Worm (Caenorhabditis elegans) whole organism, L4 larva: ENCODE data around the gene rbm-26.

Source experiments
- D1046.2 ChIP-seq: fragments of 200-800 bp; sonication (Bioruptor generic); IDR thresholded peaks from 2 replicates; pipeline ENCODE4 v1.3.6; 2022; ENCODE audit warnings: missing genetic modification characterization, missing compliant biosample characterization
- F10B5.3 ChIP-seq: sonication (generic microtip); optimal IDR thresholded peaks from 2 replicates; lab custom pipeline; 2016; ENCODE audit warnings: mild to moderate bottlenecking, missing genetic modification characterization, missing compliant biosample characterization
- F37D6.2 ChIP-seq: sonication (generic microtip); optimal IDR thresholded peaks from 2 replicates; lab custom pipeline; 2016; ENCODE audit warnings: mild to moderate bottlenecking, missing genetic modification characterization, missing compliant biosample characterization
- R02D3.7 ChIP-seq: fragments of 150-350 bp; sonication (generic microtip); optimal IDR thresholded peaks from 3 replicates; lab custom pipeline; 2014; ENCODE audit warnings: missing biosample characterization, missing genetic modification characterization
- Y5F2A.4 ChIP-seq: fragments of 200-800 bp; sonication (Bioruptor generic); optimal IDR thresholded peaks from 2 replicates; lab custom pipeline; 2018; ENCODE audit warnings: mild to moderate bottlenecking, missing genetic modification characterization, missing compliant biosample characterization
- aha-1 ChIP-seq: fragments of 150-350 bp; peaks from one replicate; lab custom pipeline; 2014; ENCODE audit warnings: missing biosample characterization, missing genetic modification characterization
- arid-1 ChIP-seq: fragments of 200-800 bp; sonication (Bioruptor generic); conservative IDR thresholded peaks from 2 replicates; pipeline ENCODE4 v1.3.6; 2022; ENCODE audit warnings: missing genetic modification reagents, missing genetic modification characterization, missing compliant biosample characterization
- attf-4 ChIP-seq: sonication (generic microtip); optimal IDR thresholded peaks from 3 replicates; lab custom pipeline; 2017; ENCODE audit warnings: missing biosample characterization, missing genetic modification characterization
- ceh-28 ChIP-seq: fragments of 150-350 bp; optimal IDR thresholded peaks from 2 replicates; lab custom pipeline; 2014; ENCODE audit warnings: missing biosample characterization, missing genetic modification reagents, missing genetic modification characterization
- ceh-32 ChIP-seq: sonication (generic microtip); optimal IDR thresholded peaks from 2 replicates; lab custom pipeline; 2016; ENCODE audit warnings: mild to moderate bottlenecking, missing genetic modification characterization, missing compliant biosample characterization; ENCODE audit not compliant: poor library complexity
- ctbp-1 ChIP-seq: fragments of 200-800 bp; sonication (Bioruptor generic); IDR thresholded peaks from 2 replicates; pipeline ENCODE4 v1.3.6; 2022; ENCODE audit warnings: missing genetic modification reagents, missing genetic modification characterization, missing compliant biosample characterization
- daf-19 ChIP-seq: fragments of 200-800 bp; sonication (Bioruptor generic); conservative IDR thresholded peaks from 2 replicates; pipeline ENCODE4 v1.3.6; 2022; ENCODE audit warnings: missing genetic modification characterization, missing compliant biosample characterization
- dmd-6 ChIP-seq: fragments of 200-800 bp; sonication (Bioruptor generic); IDR thresholded peaks from 2 replicates; pipeline ENCODE4 v1.3.6; 2022; ENCODE audit warnings: missing genetic modification reagents, missing genetic modification characterization, missing compliant biosample characterization
- dpl-1 ChIP-seq: fragments of 150-350 bp; optimal IDR thresholded peaks from 2 replicates; lab custom pipeline; 2014; ENCODE audit warnings: missing biosample characterization, missing genetic modification reagents, missing genetic modification characterization
- duxl-1 ChIP-seq: sonication (generic microtip); optimal IDR thresholded peaks from 2 replicates; lab custom pipeline; 2016; ENCODE audit warnings: mild to moderate bottlenecking, missing genetic modification characterization, moderate library complexity, missing compliant biosample characterization; ENCODE audit not compliant: poor library complexity
- egl-27 ChIP-seq: sonication (generic microtip); optimal IDR thresholded peaks from 3 replicates; lab custom pipeline; 2017; ENCODE audit warnings: missing biosample characterization, missing genetic modification reagents, missing genetic modification characterization
- egl-43 ChIP-seq: fragments of 200-800 bp; sonication (Bioruptor generic); IDR thresholded peaks from 2 replicates; pipeline ENCODE4 v1.3.6; 2022; ENCODE audit warnings: missing genetic modification reagents, missing genetic modification characterization, missing compliant biosample characterization
- fos-1 ChIP-seq: fragments of 150-350 bp; optimal IDR thresholded peaks from 2 replicates; lab custom pipeline; 2014; ENCODE audit warnings: missing biosample characterization, missing genetic modification characterization
- hlh-30 ChIP-seq: sonication (generic microtip); optimal IDR thresholded peaks from 2 replicates; lab custom pipeline; 2017; ENCODE audit warnings: antibody characterized with exemption, mild to moderate bottlenecking, missing genetic modification characterization, missing compliant biosample characterization; ENCODE audit not compliant: insufficient read depth
- hmg-1.1 ChIP-seq: fragments of 200-800 bp; sonication (Bioruptor generic); IDR thresholded peaks from 2 replicates; pipeline ENCODE4 v1.3.6; 2022; ENCODE audit warnings: missing genetic modification reagents, missing genetic modification characterization, missing compliant biosample characterization
- lim-7 ChIP-seq: fragments of 200-800 bp; sonication (Bioruptor generic); IDR thresholded peaks from 2 replicates; pipeline ENCODE4 v1.3.6; 2022; ENCODE audit warnings: missing genetic modification characterization, missing compliant biosample characterization
- lin-29 ChIP-seq: fragments of 200-800 bp; sonication (Bioruptor generic); IDR thresholded peaks from 2 replicates; pipeline ENCODE4 v1.3.6; 2022; ENCODE audit warnings: missing genetic modification reagents, missing genetic modification characterization, missing compliant biosample characterization
- lin-38 ChIP-seq: fragments of 200-800 bp; sonication (Bioruptor generic); IDR thresholded peaks from 2 replicates; pipeline ENCODE4 v1.3.6; 2022; ENCODE audit warnings: missing genetic modification reagents, missing genetic modification characterization, missing compliant biosample characterization
- lin-39 ChIP-seq: fragments of 150-350 bp; optimal IDR thresholded peaks from 2 replicates; lab custom pipeline; 2014; ENCODE audit warnings: missing biosample characterization, missing genetic modification reagents, missing genetic modification characterization
- lir-3 ChIP-seq: sonication (generic microtip); optimal IDR thresholded peaks from 2 replicates; lab custom pipeline; 2016; ENCODE audit warnings: mild to moderate bottlenecking, missing genetic modification characterization, missing compliant biosample characterization
- lsy-2 ChIP-seq, 2 experiments: fragments of 150-350 bp in 1 of 2; sonication (generic microtip) in 1 of 2; optimal IDR thresholded peaks; 2 replicates each; lab custom pipeline; 2014 to 2017; ENCODE audit warnings: missing biosample characterization in 2 of 2, missing genetic modification characterization in 2 of 2
- madf-5 ChIP-seq, 2 experiments: fragments of 200-800 bp; sonication (Bioruptor generic); IDR thresholded peaks; 2 replicates each; pipeline ENCODE4 v1.3.6; 2022; ENCODE audit warnings: missing compliant biosample characterization in 2 of 2, missing genetic modification characterization in 2 of 2
- mep-1 ChIP-seq: fragments of 150-350 bp; sonication (generic microtip); optimal IDR thresholded peaks from 3 replicates; lab custom pipeline; 2014; ENCODE audit warnings: missing biosample characterization, missing genetic modification characterization
- mes-2 ChIP-seq: sonication (generic microtip); optimal IDR thresholded peaks from 2 replicates; lab custom pipeline; 2016; ENCODE audit warnings: missing genotype, mild to moderate bottlenecking, missing genetic modification characterization, missing compliant biosample characterization; ENCODE audit not compliant: poor library complexity, severe bottlenecking
- nhr-11 ChIP-seq: fragments of 150-350 bp; optimal IDR thresholded peaks from 2 replicates; lab custom pipeline; 2014; ENCODE audit warnings: missing biosample characterization, missing genetic modification characterization
- nhr-25 ChIP-seq: sonication (generic microtip); optimal IDR thresholded peaks from 2 replicates; lab custom pipeline; 2017; ENCODE audit warnings: missing genetic modification characterization, mild to moderate bottlenecking, missing compliant biosample characterization, antibody characterized with exemption, moderate library complexity, borderline replicate concordance; ENCODE audit not compliant: insufficient read depth
- nhr-28 ChIP-seq: fragments of 150-350 bp; optimal IDR thresholded peaks from 2 replicates; lab custom pipeline; 2014; ENCODE audit warnings: missing biosample characterization, missing genetic modification characterization
- nhr-42 ChIP-seq: fragments of 200-800 bp; sonication (Bioruptor generic); IDR thresholded peaks from 2 replicates; pipeline ENCODE4 v1.3.6; 2022; ENCODE audit warnings: missing genetic modification characterization, missing compliant biosample characterization
- nhr-77 ChIP-seq: fragments of 150-350 bp; optimal IDR thresholded peaks from 2 replicates; lab custom pipeline; 2014; ENCODE audit warnings: missing biosample characterization, missing genetic modification characterization
- pha-4 ChIP-seq, 2 experiments: fragments of 150-350 bp in 1 of 2; fragments of 200-800 bp in 1 of 2; sonication (Bioruptor generic) in 1 of 2; IDR thresholded peaks in 1 of 2; optimal IDR thresholded peaks in 1 of 2; 2 replicates each; pipeline versions ENCODE4 v1.3.6 to Lab custom; 2014 to 2022; ENCODE audit warnings: missing genetic modification characterization in 2 of 2, missing genetic modification reagents in 2 of 2, missing biosample characterization in 1 of 2, missing compliant biosample characterization in 1 of 2
- rbr-2 ChIP-seq: sonication (generic microtip); optimal IDR thresholded peaks from 2 replicates; lab custom pipeline; 2016; ENCODE audit warnings: missing genotype, missing genetic modification characterization, missing compliant biosample characterization
- sdz-12 ChIP-seq: fragments of 200-800 bp; sonication (Bioruptor generic); optimal IDR thresholded peaks from 2 replicates; lab custom pipeline; 2018; ENCODE audit warnings: mild to moderate bottlenecking, missing genetic modification characterization, missing compliant biosample characterization
- snpc-1.2 ChIP-seq: fragments of 200-800 bp; sonication (Bioruptor generic); IDR thresholded peaks from 2 replicates; pipeline ENCODE4 v1.3.6; 2022; ENCODE audit warnings: missing genetic modification reagents, missing genetic modification characterization, missing compliant biosample characterization
- snpc-4 ChIP-seq: fragments of 150-350 bp; optimal IDR thresholded peaks from 2 replicates; lab custom pipeline; 2014; ENCODE audit warnings: missing biosample characterization, missing genetic modification characterization
- spr-1 ChIP-seq: sonication (generic microtip); optimal IDR thresholded peaks from 2 replicates; lab custom pipeline; 2016; ENCODE audit warnings: mild to moderate bottlenecking, missing genetic modification characterization, missing compliant biosample characterization
- tag-97 ChIP-seq: fragments of 200-800 bp; sonication (Bioruptor generic); IDR thresholded peaks from 2 replicates; pipeline ENCODE4 v1.3.6; 2022; ENCODE audit warnings: missing genetic modification characterization, missing compliant biosample characterization
- tra-1 ChIP-seq: fragments of 200-800 bp; sonication (Bioruptor generic); IDR thresholded peaks from 2 replicates; pipeline ENCODE4 v1.3.6; 2022; ENCODE audit warnings: missing genetic modification reagents, missing genetic modification characterization, missing compliant biosample characterization
- unc-39 ChIP-seq: sonication (generic microtip); optimal IDR thresholded peaks from 2 replicates; lab custom pipeline; 2017; ENCODE audit warnings: missing biosample characterization, missing genetic modification characterization
- unc-62 ChIP-seq, 3 experiments: fragments of 150-350 bp in 1 of 3; sonication (generic microtip); optimal IDR thresholded peaks in 2 of 3; peaks in 1 of 3; 1 replicate in 1 of 3; 2 replicates in 2 of 3; lab custom pipeline; 2014 to 2017; ENCODE audit warnings: missing biosample characterization in 3 of 3, missing genetic modification characterization in 3 of 3, missing genetic modification reagents in 3 of 3, missing genotype in 1 of 3
- vab-7 ChIP-seq: fragments of 200-800 bp; sonication (Bioruptor generic); IDR thresholded peaks from 2 replicates; pipeline ENCODE4 v1.3.6; 2022; ENCODE audit warnings: missing genetic modification reagents, missing genetic modification characterization, missing compliant biosample characterization
- zfp-2 ChIP-seq: sonication (generic microtip); optimal IDR thresholded peaks from 2 replicates; lab custom pipeline; 2016; ENCODE audit warnings: mild to moderate bottlenecking, missing genetic modification characterization, missing compliant biosample characterization
- zip-11 ChIP-seq: fragments of 200-800 bp; sonication (Bioruptor generic); IDR thresholded peaks from 2 replicates; pipeline ENCODE4 v1.3.6; 2022; ENCODE audit warnings: missing genetic modification characterization, missing compliant biosample characterization

The rbm-26 gene

ce11 chrIII:5760721-5761120, 49.4 kb downstream of the rbm-26 start:
- no peak for TF ChIP-seq lir-3 (tag; lab: Kevin White, UChicago)
- TF ChIP-seq aha-1 (tag; lab: Kevin White, UChicago), result peak; percentile 85
- 0 out of 2 replicates have a peak, but pooled peaks have one; percentile 7 for TF ChIP-seq ctbp-1 (GFP tag; lab: Robert Waterston, UW)
- TF ChIP-seq mes-2, result no peak
- TF ChIP-seq Y5F2A.4, result no peak
- no peak for TF ChIP-seq spr-1
- TF ChIP-seq lsy-2 (tag; optimal IDR thresholded peaks at IDR 0.05; lab: Kevin White, UChicago), result peak in 1 of 2 experiments; percentile 28
- TF ChIP-seq unc-62 (GFP tag; optimal IDR thresholded peaks at IDR 0.05 in 1 of 2; lab: Kevin White, UChicago), result peak in 1 of 2 experiments; percentile 1
- TF ChIP-seq unc-62 (tag; optimal IDR thresholded peaks at IDR 0.05; lab: Kevin White, UChicago), result no peak
- TF ChIP-seq F10B5.3, result no peak
- no peak for TF ChIP-seq nhr-28

- peak in 1 of 2 experiments; percentile 67 for TF ChIP-seq unc-62 (GFP tag; optimal IDR thresholded peaks at IDR 0.05 in 1 of 2; lab: Kevin White, UChicago)
- TF ChIP-seq unc-62 (tag; optimal IDR thresholded peaks at IDR 0.05; lab: Kevin White, UChicago), result no peak
- TF ChIP-seq snpc-4, result no peak
- peak; percentile 50; the same call in 1 of the 2 replicates for TF ChIP-seq hmg-1.1 (GFP tag; lab: Robert Waterston, UW)
- no peak for TF ChIP-seq unc-39
- TF ChIP-seq egl-43 (GFP tag; lab: Robert Waterston, UW), result peak; percentile 88
- TF ChIP-seq dmd-6 (GFP tag; lab: Robert Waterston, UW), result no peak
- no peak for TF ChIP-seq nhr-77 (tag; lab: Kevin White, UChicago)
- no peak for TF ChIP-seq sdz-12 (GFP tag; lab: Kevin White, UChicago)
- TF ChIP-seq F10B5.3, result no peak
- no peak for TF ChIP-seq duxl-1 (tag; lab: Kevin White, UChicago)
- TF ChIP-seq ctbp-1 (GFP tag; lab: Robert Waterston, UW), result peak; percentile 73
- 0 out of 2 replicates have a peak, but pooled peaks have one; percentile 8 for TF ChIP-seq daf-19 (GFP tag; lab: Robert Waterston, UW)
- TF ChIP-seq arid-1, result peak; percentile 10; the same call in 1 of the 2 replicates
- TF ChIP-seq D1046.2, result 0 out of 2 replicates have a peak, but pooled peaks have one; percentile 70
- TF ChIP-seq ceh-32 (tag; lab: Kevin White, UChicago), result no peak
- TF ChIP-seq attf-4, result no peak
- TF ChIP-seq rbr-2 (tag; lab: Kevin White, UChicago), result no peak
- no peak for TF ChIP-seq fos-1
- peak; percentile 71 for TF ChIP-seq lin-38 (GFP tag; lab: Robert Waterston, UW)
- no peak for TF ChIP-seq egl-27 (tag; lab: Kevin White, UChicago)
- TF ChIP-seq lin-29, result no peak
- TF ChIP-seq F37D6.2, result no peak
- no peak for TF ChIP-seq zfp-2 (tag; lab: Kevin White, UChicago)
- TF ChIP-seq mes-2, result peak; percentile 17
- no peak for TF ChIP-seq tag-97
- TF ChIP-seq lin-39, result no peak
- TF ChIP-seq lim-7 (GFP tag; lab: Robert Waterston, UW), result peak; percentile 78
- TF ChIP-seq nhr-42 (GFP tag; lab: Robert Waterston, UW), result no peak
- peak; percentile 50 for TF ChIP-seq tra-1
- no peak for TF ChIP-seq zip-11
- no peak for TF ChIP-seq dpl-1
- no peak for TF ChIP-seq R02D3.7
- peak; percentile 62 for TF ChIP-seq vab-7 (GFP tag; lab: Robert Waterston, UW)
- TF ChIP-seq mep-1 (tag; lab: Kevin White, UChicago), result peak; percentile 14
- peak; percentile 47 for TF ChIP-seq hlh-30 (tag; lab: Kevin White, UChicago)
- TF ChIP-seq madf-5 (GFP tag; IDR thresholded peaks at IDR 0.05; lab: Robert Waterston, UW), result 0 out of 4 replicates have a peak, but pooled peaks of 1 of the 2 experiments have one; percentile 33
- no peak for TF ChIP-seq nhr-11
- TF ChIP-seq ceh-28 (tag; lab: Kevin White, UChicago), result no peak
- no peak for TF ChIP-seq nhr-25 (tag; lab: Kevin White, UChicago)
- TF ChIP-seq snpc-1.2 (GFP tag; lab: Robert Waterston, UW), result peak; percentile 76
- peak; percentile 65 for TF ChIP-seq pha-4 (GFP tag; IDR thresholded peaks at IDR 0.05; lab: Robert Waterston, UW)
- no peak for TF ChIP-seq pha-4 (tag; optimal IDR thresholded peaks at IDR 0.05; lab: Kevin White, UChicago)
- peak in 1 of 2 experiments; percentile 20 for TF ChIP-seq lsy-2 (tag; optimal IDR thresholded peaks at IDR 0.05; lab: Kevin White, UChicago)
These were observed 50.5 kb downstream of the rbm-26 start for ce11 chrIII:5761886-5762285.
